Worm (Caenorhabditis elegans): ENCODE measurements around the gene Y45G12B.2.

Y45G12B.2 gene

ce11 chrV:2740228-2740627, 45.7 kb downstream of the Y45G12B.2 start, which contains the start of gene srg-61:
Gene srg-61, minus strand, starts transcription at chrV:2740328.
- no peak for TF ChIP-seq sea-2 (GFP tag; optimal IDR thresholded peaks at IDR 0.05)
- TF ChIP-seq ztf-4 (tag; optimal IDR thresholded peaks at IDR 0.05) = no peak
- TF ChIP-seq lin-15B (tag; optimal IDR thresholded peaks at IDR 0.05) = no peak
- TF ChIP-seq mml-1 (tag; optimal IDR thresholded peaks at IDR 0.05) = no peak
- no peak for TF ChIP-seq lin-39 (tag; optimal IDR thresholded peaks at IDR 0.05)
- TF ChIP-seq hmg-11 (tag; optimal IDR thresholded peaks at IDR 0.05) = no peak
- no peak for TF ChIP-seq nhr-11 (tag; optimal IDR thresholded peaks at IDR 0.05)
- TF ChIP-seq ztf-11 (tag; optimal IDR thresholded peaks at IDR 0.05) = no peak
- no peak for TF ChIP-seq aly-2 (tag; optimal IDR thresholded peaks at IDR 0.05)
- no peak for TF ChIP-seq jun-1 (tag; optimal IDR thresholded peaks at IDR 0.05)
- TF ChIP-seq ceh-9 (tag; optimal IDR thresholded peaks at IDR 0.05) = no peak
- TF ChIP-seq mdl-1 (tag; optimal IDR thresholded peaks at IDR 0.05) = no peak
- no peak for TF ChIP-seq unc-62 (GFP tag; optimal IDR thresholded peaks at IDR 0.05)
- TF ChIP-seq ZK546.5 (tag; optimal IDR thresholded peaks at IDR 0.05) = no peak
- TF ChIP-seq tbx-2 (tag; optimal IDR thresholded peaks at IDR 0.05) = no peak
- TF ChIP-seq egl-5 (tag; optimal IDR thresholded peaks at IDR 0.05) = no peak
- TF ChIP-seq fkh-10 (GFP tag; optimal IDR thresholded peaks at IDR 0.05) = no peak
- no peak for TF ChIP-seq elt-1 (tag; optimal IDR thresholded peaks at IDR 0.05)
- TF ChIP-seq fos-1 (tag; optimal IDR thresholded peaks at IDR 0.05) = no peak

- TF ChIP-seq ama-1 (optimal IDR thresholded peaks at IDR 0.05) (no peak), elt-3 (tag; optimal IDR thresholded peaks at IDR 0.05) (no peak), jun-1 (tag; optimal IDR thresholded peaks at IDR 0.05) (no peak)
Observed at ce11 chrV:2742298-2742697, 47.7 kb downstream of the Y45G12B.2 start, which contains the start of gene srg-62. Gene srg-62, minus strand, starts transcription at chrV:2742398.

ce11 chrV:2746404-2746803, 51.8 kb downstream of the Y45G12B.2 start:
- TF ChIP-seq nhr-43 (tag; optimal IDR thresholded peaks at IDR 0.05; ENCODE audit: poor library complexity, severe bottlenecking) (no peak), pha-4 (tag; optimal IDR thresholded peaks at IDR 0.05) (no peak), nhr-67 (tag; optimal IDR thresholded peaks at IDR 0.05) (no peak), ztf-4 (tag; optimal IDR thresholded peaks at IDR 0.05) (no peak), elt-1 (tag; optimal IDR thresholded peaks at IDR 0.05) (no peak), R02D3.7 (tag; optimal IDR thresholded peaks at IDR 0.05) (no peak), nhr-77 (tag; optimal IDR thresholded peaks at IDR 0.05) (no peak), fos-1 (tag; optimal IDR thresholded peaks at IDR 0.05) (no peak), egl-27 (tag; optimal IDR thresholded peaks at IDR 0.05) (no peak), ceh-28 (tag; optimal IDR thresholded peaks at IDR 0.05) (no peak), aly-2 (tag; optimal IDR thresholded peaks at IDR 0.05) (no peak)

All from whole organism, L3 larva.